Fruit fly (Drosophila melanogaster) Kc167 (cell line): Measurements from ENCODE around the gene mirr.

Experiments
- Sin3A ChIP-seq: fragments of >200 bp; optimal IDR thresholded peaks from 2 replicates; lab custom pipeline; 2018; ENCODE audit warnings: missing external identifiers
- h ChIP-seq: fragments of >200 bp; optimal IDR thresholded peaks from 3 replicates; lab custom pipeline; 2018; ENCODE audit warnings: missing external identifiers
- psq ChIP-seq: fragments of >200 bp; optimal IDR thresholded peaks from 2 replicates; lab custom pipeline; 2017; ENCODE audit warnings: missing external identifiers
- ttk ChIP-seq: sonication (Bioruptor generic); optimal IDR thresholded peaks from 2 replicates; lab custom pipeline; 2017; ENCODE audit warnings: missing external identifiers

- TF ChIP-seq psq (lab: Kevin White, UChicago) (no peak), ttk (lab: Kevin White, UChicago) (no peak), Sin3A (lab: Kevin White, UChicago) (no peak), h (lab: Kevin White, UChicago) (no peak)
These were observed 14.2 kb upstream of the mirr start for dm6 chr3L:12679260-12679659.
